Fruit fly (Drosophila melanogaster) whole organism, embryonic: ENCODE results near the gene CG10383.
A peak's percentile ranks its signal among the peaks of the same experiment; 100 is the strongest.

ENCODE experiments used
- CG10147 ChIP-seq: fragments of 200-800 bp; sonication (Bioruptor generic); optimal IDR thresholded peaks from 2 replicates; lab custom pipeline; 2019; ENCODE audit warnings: missing biosample characterization, mild to moderate bottlenecking, missing genetic modification characterization, moderate library complexity
- CG10209 ChIP-seq: fragments of 200-800 bp; sonication (Bioruptor generic); optimal IDR thresholded peaks from 3 replicates; lab custom pipeline; 2017; ENCODE audit warnings: missing biosample characterization, mild to moderate bottlenecking, missing genetic modification characterization, missing genetic modification reagents
- CG12659 ChIP-seq: fragments of 200-800 bp; sonication (Bioruptor generic); optimal IDR thresholded peaks from 3 replicates; lab custom pipeline; 2017; ENCODE audit warnings: mild to moderate bottlenecking, missing biosample characterization, missing genetic modification reagents, missing genetic modification characterization
- CG13424 ChIP-seq: fragments of 200-800 bp; sonication (Bioruptor generic); optimal IDR thresholded peaks from 2 replicates; lab custom pipeline; 2019; ENCODE audit warnings: missing biosample characterization, mild to moderate bottlenecking, missing genetic modification characterization, moderate library complexity
- CG14860 ChIP-seq: fragments of 200-800 bp; sonication (Bioruptor generic); IDR thresholded peaks from 3 replicates; pipeline ENCODE4 v1.3.6; 2022; ENCODE audit warnings: missing biosample characterization, missing genetic modification characterization; ENCODE audit not compliant: partially characterized antibody
- CG1529 ChIP-seq: fragments of 200-800 bp; sonication (Bioruptor generic); optimal IDR thresholded peaks from 3 replicates; lab custom pipeline; 2018; ENCODE audit warnings: missing biosample characterization, missing genetic modification characterization
- CG15514 ChIP-seq: fragments of 200-800 bp; sonication (Bioruptor generic); optimal IDR thresholded peaks from 3 replicates; lab custom pipeline; 2017; ENCODE audit warnings: missing biosample characterization, missing genetic modification characterization, mild to moderate bottlenecking, moderate library complexity, missing genetic modification reagents
- CG1647 ChIP-seq: fragments of 200-800 bp; sonication (Bioruptor generic); optimal IDR thresholded peaks from 3 replicates; lab custom pipeline; 2016; ENCODE audit warnings: missing biosample characterization, missing genetic modification characterization
- CG16813 ChIP-seq: fragments of 200-800 bp; sonication (Bioruptor generic); IDR thresholded peaks from 3 replicates; pipeline ENCODE4 v1.3.6; 2022; ENCODE audit warnings: missing biosample characterization, missing genetic modification characterization; ENCODE audit not compliant: partially characterized antibody
- CG17328 ChIP-seq: fragments of 200-800 bp; sonication (Bioruptor generic); IDR thresholded peaks from 2 replicates; pipeline ENCODE4 v1.3.6; 2022; ENCODE audit warnings: missing biosample characterization, missing genetic modification characterization
- CG17359 ChIP-seq: fragments of 200-800 bp; sonication (Bioruptor generic); optimal IDR thresholded peaks from 3 replicates; lab custom pipeline; 2018; ENCODE audit warnings: missing biosample characterization, mild to moderate bottlenecking, missing genetic modification characterization, moderate library complexity
- CG2116 ChIP-seq: fragments of 200-800 bp; sonication (Bioruptor generic); optimal IDR thresholded peaks from 3 replicates; lab custom pipeline; 2018; ENCODE audit warnings: missing biosample characterization, mild to moderate bottlenecking, missing genetic modification characterization
- CG2199 ChIP-seq: fragments of 200-800 bp; sonication (Bioruptor generic); IDR thresholded peaks from 3 replicates; pipeline ENCODE4 v1.3.6; 2022; ENCODE audit warnings: missing biosample characterization, missing genetic modification characterization
- CG32532 ChIP-seq: fragments of 200-800 bp; sonication (Bioruptor generic); IDR thresholded peaks from 2 replicates; pipeline ENCODE4 v1.3.6; 2022; ENCODE audit warnings: missing biosample characterization, missing genetic modification characterization
- CG32772 ChIP-seq: fragments of 200-800 bp; sonication (Bioruptor generic); IDR thresholded peaks from 2 replicates; pipeline ENCODE4 v1.3.6; 2022; ENCODE audit warnings: missing biosample characterization, missing genetic modification characterization
- CG34422 ChIP-seq: fragments of 200-800 bp; sonication (Bioruptor generic); IDR thresholded peaks from 3 replicates; pipeline ENCODE4 v1.3.6; 2022; ENCODE audit warnings: missing biosample characterization, missing genetic modification characterization
- CG4404 ChIP-seq: fragments of 200-800 bp; sonication (Bioruptor generic); IDR thresholded peaks from 2 replicates; pipeline ENCODE4 v1.3.6; 2022; ENCODE audit warnings: missing biosample characterization, missing genetic modification characterization
- CG6175 ChIP-seq: fragments of 200-800 bp; sonication (Bioruptor generic); IDR thresholded peaks from 3 replicates; pipeline ENCODE4 v1.3.6; 2022; ENCODE audit warnings: missing biosample characterization, missing genetic modification characterization
- CG9215 ChIP-seq: fragments of 200-800 bp; sonication (Bioruptor generic); IDR thresholded peaks from 2 replicates; pipeline ENCODE4 v1.3.6; 2022; ENCODE audit warnings: missing biosample characterization, missing genetic modification characterization
- CG9876 ChIP-seq: fragments of 200-800 bp; sonication (Bioruptor generic); optimal IDR thresholded peaks from 2 replicates; lab custom pipeline; 2016; ENCODE audit warnings: missing biosample characterization, missing genetic modification characterization
- CrebB ChIP-seq: fragments of 200-800 bp; sonication (Bioruptor generic); optimal IDR thresholded peaks from 3 replicates; lab custom pipeline; 2018; ENCODE audit warnings: missing biosample characterization, mild to moderate bottlenecking, missing genetic modification characterization
- Dp ChIP-seq: fragments of 200-800 bp; sonication (Bioruptor generic); optimal IDR thresholded peaks from 2 replicates; lab custom pipeline; 2018; ENCODE audit warnings: missing biosample characterization, mild to moderate bottlenecking, missing genetic modification characterization, moderate library complexity
- Fer3 ChIP-seq: fragments of 200-800 bp; sonication (Bioruptor generic); optimal IDR thresholded peaks from 2 replicates; lab custom pipeline; 2018; ENCODE audit warnings: missing biosample characterization, mild to moderate bottlenecking, missing genetic modification characterization, moderate library complexity
- Gug ChIP-seq: fragments of 200-800 bp; sonication (Bioruptor generic); IDR thresholded peaks from 4 replicates; pipeline ENCODE4 v1.3.6; 2022; ENCODE audit warnings: missing biosample characterization, missing genetic modification characterization
- Hr3 ChIP-seq: fragments of 200-800 bp; sonication (Bioruptor generic); optimal IDR thresholded peaks from 3 replicates; lab custom pipeline; 2016; ENCODE audit warnings: missing biosample characterization, missing genetic modification characterization
- NFAT ChIP-seq: fragments of 200-800 bp; sonication (Bioruptor generic); IDR thresholded peaks from 2 replicates; pipeline ENCODE4 v1.3.6; 2022; ENCODE audit warnings: missing biosample characterization, missing genetic modification characterization
- NK7.1 ChIP-seq: fragments of 200-800 bp; sonication (Bioruptor generic); optimal IDR thresholded peaks from 3 replicates; lab custom pipeline; 2016; ENCODE audit warnings: missing biosample characterization, missing genetic modification characterization
- Nf-YC ChIP-seq: fragments of 200-800 bp; optimal IDR thresholded peaks from 3 replicates; lab custom pipeline; 2019; ENCODE audit warnings: missing biosample characterization, mild to moderate bottlenecking, missing genetic modification characterization, moderate library complexity
- Scr ChIP-seq: fragments of 200-800 bp; sonication (Bioruptor generic); IDR thresholded peaks from 2 replicates; pipeline ENCODE4 v1.3.6; 2022; ENCODE audit warnings: missing biosample characterization, missing genetic modification characterization; ENCODE audit not compliant: partially characterized antibody
- Sin3A ChIP-seq: fragments of >200 bp; optimal IDR thresholded peaks from 2 replicates; lab custom pipeline; 2018
- Tbp ChIP-seq: fragments of >200 bp; optimal IDR thresholded peaks from 2 replicates; lab custom pipeline; 2018; ENCODE audit warnings: missing biosample characterization, missing genetic modification characterization
- YL-1 ChIP-seq: fragments of 200-800 bp; sonication (Bioruptor generic); optimal IDR thresholded peaks from 3 replicates; lab custom pipeline; 2017; ENCODE audit warnings: missing biosample characterization, mild to moderate bottlenecking, missing genetic modification characterization
- ato ChIP-seq: fragments of 200-800 bp; sonication (Bioruptor generic); IDR thresholded peaks from 2 replicates; pipeline ENCODE4 v1.3.6; 2022; ENCODE audit warnings: missing biosample characterization, missing genetic modification characterization; ENCODE audit not compliant: partially characterized antibody
- ci ChIP-seq: fragments of 200-800 bp; sonication (Bioruptor generic); IDR thresholded peaks from 3 replicates; pipeline ENCODE4 v1.3.6; 2022; ENCODE audit warnings: missing biosample characterization, missing genetic modification characterization
- dm ChIP-seq: fragments of 200-800 bp; sonication (Bioruptor generic); optimal IDR thresholded peaks from 3 replicates; lab custom pipeline; 2016; ENCODE audit warnings: missing biosample characterization, missing genetic modification characterization
- fd3F ChIP-seq: fragments of 200-800 bp; sonication (Bioruptor generic); optimal IDR thresholded peaks from 2 replicates; lab custom pipeline; 2018; ENCODE audit warnings: missing biosample characterization, mild to moderate bottlenecking, missing genetic modification characterization, moderate library complexity
- gro ChIP-seq: fragments of 200-800 bp; sonication (Bioruptor generic); optimal IDR thresholded peaks from 2 replicates; lab custom pipeline; 2016; ENCODE audit warnings: missing biosample characterization, missing genetic modification characterization
- inv ChIP-seq: fragments of 200-800 bp; sonication (Bioruptor generic); IDR thresholded peaks from 2 replicates; pipeline ENCODE4 v1.3.6; 2022; ENCODE audit warnings: missing biosample characterization, missing genetic modification characterization; ENCODE audit not compliant: partially characterized antibody
- ken ChIP-seq: fragments of 200-800 bp; sonication (Bioruptor generic); IDR thresholded peaks from 3 replicates; pipeline ENCODE4 v1.3.6; 2022; ENCODE audit warnings: missing biosample characterization, missing genetic modification characterization
- lmd ChIP-seq: fragments of 200-800 bp; sonication (Bioruptor generic); IDR thresholded peaks from 2 replicates; pipeline ENCODE4 v1.3.6; 2022; ENCODE audit warnings: missing biosample characterization, missing genetic modification characterization
- lola ChIP-seq, 3 experiments: fragments of >200 bp in 2 of 3; fragments of 200-800 bp in 1 of 3; sonication (Bioruptor generic) in 1 of 3; optimal IDR thresholded peaks; 2 replicates each; lab custom pipeline; 2017 to 2019; ENCODE audit warnings: missing biosample characterization in 3 of 3, missing genetic modification characterization in 3 of 3, mild to moderate bottlenecking in 1 of 3, moderate library complexity in 1 of 3
- nau ChIP-seq: fragments of 200-800 bp; sonication (Bioruptor generic); optimal IDR thresholded peaks from 3 replicates; lab custom pipeline; 2017; ENCODE audit warnings: missing biosample characterization, mild to moderate bottlenecking, missing genetic modification characterization, missing genetic modification reagents
- ranshi ChIP-seq: fragments of 200-800 bp; sonication (Bioruptor generic); IDR thresholded peaks from 2 replicates; pipeline ENCODE4 v1.3.6; 2022; ENCODE audit warnings: missing biosample characterization, missing genetic modification characterization
- seq ChIP-seq: fragments of 200-800 bp; sonication (Bioruptor generic); IDR thresholded peaks from 2 replicates; pipeline ENCODE4 v1.3.6; 2022; ENCODE audit warnings: missing biosample characterization, missing genetic modification characterization
- sisA ChIP-seq: fragments of 200-800 bp; sonication (Bioruptor generic); IDR thresholded peaks from 2 replicates; pipeline ENCODE4 v1.3.6; 2022; ENCODE audit warnings: missing biosample characterization, missing genetic modification characterization
- slbo ChIP-seq: fragments of 200-800 bp; sonication (Bioruptor generic); IDR thresholded peaks from 2 replicates; pipeline ENCODE4 v1.3.6; 2022; ENCODE audit warnings: missing biosample characterization, missing genetic modification characterization
- sug ChIP-seq: fragments of 200-800 bp; optimal IDR thresholded peaks from 2 replicates; lab custom pipeline; 2019; ENCODE audit warnings: missing biosample characterization, mild to moderate bottlenecking, missing genetic modification characterization, moderate library complexity
- tll ChIP-seq, 2 experiments: fragments of 200-800 bp in 1 of 2; fragments of >200 bp in 1 of 2; sonication (Bioruptor generic) in 1 of 2; optimal IDR thresholded peaks; 2 replicates each; lab custom pipeline; 2017 to 2019; ENCODE audit warnings: missing biosample characterization in 2 of 2, missing genetic modification characterization in 2 of 2, mild to moderate bottlenecking in 1 of 2, moderate library complexity in 1 of 2
- tx ChIP-seq: fragments of 200-800 bp; sonication (Bioruptor generic); optimal IDR thresholded peaks from 2 replicates; lab custom pipeline; 2016; ENCODE audit warnings: missing biosample characterization, missing genetic modification characterization

The CG10383 gene

DNA sequence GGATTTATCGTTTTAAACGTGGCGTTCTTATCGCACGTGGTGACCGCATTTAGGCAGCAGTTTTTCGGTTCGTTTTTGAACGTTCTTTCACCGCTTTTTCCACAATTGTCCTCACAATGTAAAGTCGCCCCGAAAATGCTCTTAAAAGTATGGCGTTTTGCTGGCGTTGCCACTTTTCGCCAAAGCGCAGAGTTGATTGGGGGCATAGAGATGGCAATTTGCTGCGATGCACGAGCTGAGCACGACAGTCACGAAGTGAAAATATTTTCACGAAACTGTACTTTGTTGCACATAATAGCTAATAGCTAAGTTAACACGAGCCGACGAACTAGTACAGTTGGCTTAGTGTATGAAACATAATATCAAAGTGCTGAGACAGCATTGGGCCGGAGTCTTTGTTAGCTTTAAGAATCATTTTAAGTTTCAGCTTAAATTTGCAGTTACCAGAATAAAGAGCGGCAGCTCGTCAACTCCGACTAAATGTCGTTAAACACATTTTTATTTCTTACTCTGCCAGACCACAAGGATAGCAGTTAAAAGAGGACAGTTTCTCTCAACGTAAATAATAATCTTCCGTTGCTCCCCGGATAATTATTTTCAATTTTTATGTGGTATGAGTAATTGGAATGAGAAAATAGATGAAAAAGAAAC, 6.6 kb downstream of the CG10383 start, which contains the start of gene msl-1 (continued):
- peak; percentile 99 for TF ChIP-seq CG2116 (GFP tag; lab: Kevin White, UChicago)
- TF ChIP-seq dm (GFP tag; lab: Kevin White, UChicago), result peak; percentile 55
- no peak for TF ChIP-seq NK7.1 (GFP tag; lab: Kevin White, UChicago)
- TF ChIP-seq CG12659 (GFP tag; lab: Kevin White, UChicago), result peak; percentile 54
- TF ChIP-seq CG32532 (GFP tag; lab: Robert Waterston, UW), result peak; percentile 60; the same call in 1 of the 2 replicates
- TF ChIP-seq inv (GFP tag; lab: Robert Waterston, UW), result peak; percentile 97
- TF ChIP-seq CG6175 (GFP tag; lab: Robert Waterston, UW), result no peak
- TF ChIP-seq CrebB (tag; lab: Kevin White, UChicago), result peak; percentile 10
- peak; percentile 77 for TF ChIP-seq CG15514 (GFP tag; lab: Kevin White, UChicago)
- TF ChIP-seq slbo (GFP tag; lab: Robert Waterston, UW), result peak; percentile 79
- peak; percentile 97 for TF ChIP-seq CG16813 (GFP tag; lab: Robert Waterston, UW)
- no peak for TF ChIP-seq CG10209 (GFP tag; lab: Kevin White, UChicago)
- TF ChIP-seq CG1647 (GFP tag; lab: Kevin White, UChicago), result peak; percentile 35
- peak; percentile 12 for TF ChIP-seq Hr3
- TF ChIP-seq CG17328 (GFP tag; lab: Robert Waterston, UW), result 0 out of 2 replicates have a peak, but pooled peaks have one; percentile 13
- TF ChIP-seq Tbp (GFP tag; lab: Kevin White, UChicago), result no peak
- no peak for TF ChIP-seq Nf-YC (tag; lab: Kevin White, UChicago)
- no peak for TF ChIP-seq CG17359 (tag; lab: Kevin White, UChicago)
- no peak for TF ChIP-seq CG2199 (GFP tag; lab: Robert Waterston, UW)
- TF ChIP-seq CG4404 (GFP tag; lab: Robert Waterston, UW), result peak; percentile 6; the same call in 1 of the 2 replicates
- no peak for TF ChIP-seq nau (GFP tag; lab: Kevin White, UChicago)
- TF ChIP-seq ranshi (GFP tag; lab: Robert Waterston, UW), result no peak
- peak; percentile 75; the same call in 1 of the 4 replicates for TF ChIP-seq Gug (GFP tag; lab: Robert Waterston, UW)
- TF ChIP-seq lmd (GFP tag; lab: Robert Waterston, UW), result peak; percentile 41; the same call in 1 of the 2 replicates
- peak; percentile 67 for TF ChIP-seq Sin3A
- TF ChIP-seq CG13424 (tag; lab: Kevin White, UChicago), result peak; percentile 3
- TF ChIP-seq CG14860 (GFP tag; lab: Robert Waterston, UW), result peak; percentile 95
- no peak for TF ChIP-seq CG10147
- peak; percentile 74; the same call in 2 of the 3 replicates for TF ChIP-seq CG34422 (GFP tag; lab: Robert Waterston, UW)
- TF ChIP-seq CG9876 (GFP tag; lab: Kevin White, UChicago), result peak; percentile 38
- TF ChIP-seq YL-1 (GFP tag; lab: Kevin White, UChicago), result peak; percentile 65
- TF ChIP-seq ato, result peak; percentile 94
- TF ChIP-seq Scr (GFP tag; lab: Robert Waterston, UW), result peak; percentile 93
- TF ChIP-seq ci (GFP tag; lab: Robert Waterston, UW), result peak; percentile 47; the same call in 1 of the 3 replicates
- no peak for TF ChIP-seq fd3F
- TF ChIP-seq NFAT (GFP tag; lab: Robert Waterston, UW), result peak; percentile 70
- TF ChIP-seq Fer3 (tag; lab: Kevin White, UChicago), result no peak
- TF ChIP-seq sug (tag; lab: Kevin White, UChicago), result peak; percentile 58
- peak; percentile 9; the same call in 1 of the 2 replicates for TF ChIP-seq CG32772
- TF ChIP-seq gro (GFP tag; lab: Kevin White, UChicago), result peak; percentile 20
- TF ChIP-seq CG1529, result no peak
- no peak for TF ChIP-seq seq
- peak; percentile 38 for TF ChIP-seq sisA
- peak; percentile 32 for TF ChIP-seq Dp (GFP tag; lab: Kevin White, UChicago)
- TF ChIP-seq lola (GFP tag; optimal IDR thresholded peaks at IDR 0.05; lab: Kevin White, UChicago), result no peak
- peak; percentile 25; the same call in 1 of the 2 replicates for TF ChIP-seq CG9215
- TF ChIP-seq tll (GFP tag; optimal IDR thresholded peaks at IDR 0.05; lab: Kevin White, UChicago), result peak in 1 of 2 experiments; percentile 31
- TF ChIP-seq ken, result 0 out of 3 replicates have a peak, but pooled peaks have one; percentile 41
- peak; percentile 11 for TF ChIP-seq tx (GFP tag; lab: Kevin White, UChicago)
